Fruit fly (Drosophila melanogaster): ENCODE data around the gene CG32454.
"Not testable (repeated sequence)": the region's sequence is repeated elsewhere in the genome, so short reads cannot be mapped to it uniquely, and the experiment has no call there.

CG32454 gene

DNA sequence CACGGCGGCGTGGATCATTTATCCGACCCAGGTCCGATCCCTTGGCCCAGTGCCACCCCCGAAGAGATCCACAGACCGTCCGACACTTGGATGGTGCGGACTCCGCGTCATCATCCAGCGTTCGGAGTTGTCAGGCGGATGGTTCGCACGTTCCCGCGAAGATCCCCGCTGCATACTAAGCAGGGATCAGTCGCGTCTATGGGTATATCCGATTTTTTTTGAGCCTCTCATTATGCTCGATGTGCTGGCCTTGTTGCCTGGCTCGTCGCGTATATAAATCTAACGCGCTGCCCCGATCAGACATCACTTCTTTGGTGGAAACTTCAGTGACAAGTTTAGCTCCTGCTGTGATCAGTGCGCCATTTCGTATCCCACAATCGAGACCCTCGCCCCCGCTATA is 17.7 kb upstream of the CG32454 start, which contains the start of gene CG11370:
Gene CG11370, plus strand, starts transcription at position 301 of the 400 bp plus-strand sequence.
- no peak for TF ChIP-seq CG8301 (tag; optimal IDR thresholded peaks at IDR 0.05)
- no peak for TF ChIP-seq CG14655 (GFP tag; optimal IDR thresholded peaks at IDR 0.05)
- no peak for TF ChIP-seq Pif1A (GFP tag; optimal IDR thresholded peaks at IDR 0.05)
- no peak for TF ChIP-seq EcR (GFP tag; optimal IDR thresholded peaks at IDR 0.05)
- TF ChIP-seq CG12605 (GFP tag; IDR thresholded peaks at IDR 0.05), result no peak
- TF ChIP-seq CG15710 (tag; optimal IDR thresholded peaks at IDR 0.05), result no peak
- TF ChIP-seq CG8159 (tag; optimal IDR thresholded peaks at IDR 0.05), result no peak
- TF ChIP-seq gl (tag; optimal IDR thresholded peaks at IDR 0.05), result no peak
- TF ChIP-seq fd96Ca (GFP tag; IDR thresholded peaks at IDR 0.05), result no peak
- TF ChIP-seq rn (GFP tag; IDR thresholded peaks at IDR 0.05), result no peak
- no peak for TF ChIP-seq CG13204 (GFP tag; optimal IDR thresholded peaks at IDR 0.05)
- no peak for TF ChIP-seq Pif1B (GFP tag; optimal IDR thresholded peaks at IDR 0.05)
- no peak for TF ChIP-seq CG10348 (GFP tag; IDR thresholded peaks at IDR 0.05)
- no peak for TF ChIP-seq Ets98B (GFP tag; IDR thresholded peaks at IDR 0.05)
- no peak for TF ChIP-seq CG9948 (tag; optimal IDR thresholded peaks at IDR 0.05)

DNA sequence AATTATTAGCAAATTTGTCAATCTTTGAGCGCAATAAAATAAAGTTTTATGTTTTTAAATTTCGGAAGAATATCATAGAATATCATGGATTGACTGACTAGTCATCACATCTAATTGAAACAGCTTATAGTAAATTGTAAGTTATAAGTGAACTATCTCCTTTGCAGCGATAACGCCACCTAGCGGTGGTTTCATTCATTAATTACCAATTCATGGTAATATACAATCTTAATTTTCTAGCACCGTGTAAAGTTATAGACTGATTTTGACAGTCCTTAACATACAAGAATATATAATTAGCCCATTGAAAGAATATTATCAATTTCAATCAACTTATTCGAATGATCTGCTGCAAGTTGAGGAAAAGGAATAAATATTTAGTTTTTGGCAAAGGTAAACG is 16.0 kb upstream of the CG32454 start:
- TF ChIP-seq CG8301 (tag; optimal IDR thresholded peaks at IDR 0.05) (no peak), Pif1A (GFP tag; optimal IDR thresholded peaks at IDR 0.05) (no peak)

DNA sequence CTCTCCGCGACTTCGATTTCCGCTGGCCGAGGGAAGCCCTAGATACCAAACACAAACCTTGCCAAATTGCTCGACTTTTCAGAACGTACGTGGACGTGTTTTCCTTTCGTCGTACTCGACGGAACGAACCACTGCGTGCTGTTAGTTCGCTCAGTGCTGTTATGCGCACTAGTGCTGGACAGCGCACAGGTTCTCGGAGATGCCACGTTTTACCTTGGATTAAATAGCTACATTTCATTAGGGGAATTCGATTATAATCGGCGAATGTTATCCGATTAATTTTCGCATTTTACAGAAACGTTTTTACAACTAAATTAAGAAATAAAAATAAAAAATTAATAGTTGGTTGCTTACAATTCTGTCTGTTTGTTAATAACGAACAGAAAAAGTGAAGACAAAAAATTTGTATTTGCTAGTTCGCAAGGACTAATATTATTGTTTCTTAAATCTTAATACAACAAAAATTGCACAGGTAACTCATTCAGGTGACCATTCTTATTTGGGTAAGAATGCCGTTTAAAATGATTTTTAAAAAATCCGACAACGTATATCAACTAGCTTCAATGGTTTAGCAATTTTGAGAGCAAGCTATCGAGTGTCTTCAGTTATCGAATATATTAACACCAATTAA is 12.3 kb upstream of the CG32454 start, which contains the start of the genes ArfGAP3 and CG32452:
Gene ArfGAP3, minus strand, starts transcription at position 441 of the 631 bp plus-strand sequence.
Gene CG32452, plus strand, starts transcription at position 592 of the 631 bp plus-strand sequence.
- no peak for TF ChIP-seq Snoo (tag; optimal IDR thresholded peaks at IDR 0.05)
- peak; percentile 63 for TF ChIP-seq CG15710 (tag; optimal IDR thresholded peaks at IDR 0.05)
- TF ChIP-seq CG9948 (tag; optimal IDR thresholded peaks at IDR 0.05), result peak; percentile 56
- peak; percentile 61 for TF ChIP-seq CG17806 (tag; optimal IDR thresholded peaks at IDR 0.05)
- no peak for TF ChIP-seq CG13204 (GFP tag; optimal IDR thresholded peaks at IDR 0.05)
- TF ChIP-seq CG8301 (tag; optimal IDR thresholded peaks at IDR 0.05), result no peak
- TF ChIP-seq gl (tag; optimal IDR thresholded peaks at IDR 0.05), result no peak
- no peak for TF ChIP-seq Pif1A (GFP tag; optimal IDR thresholded peaks at IDR 0.05)
- TF ChIP-seq CG34367 (tag; optimal IDR thresholded peaks at IDR 0.05), result peak; percentile 37
- peak; percentile 62 for TF ChIP-seq CG8159 (tag; optimal IDR thresholded peaks at IDR 0.05)
- peak; percentile 77 for TF ChIP-seq Ets98B (GFP tag; IDR thresholded peaks at IDR 0.05)
- TF ChIP-seq Pif1B (GFP tag; optimal IDR thresholded peaks at IDR 0.05), result peak; percentile 33
- peak; percentile 78 for TF ChIP-seq CG32121 (GFP tag; IDR thresholded peaks at IDR 0.05)
- TF ChIP-seq CG14655 (GFP tag; optimal IDR thresholded peaks at IDR 0.05), result no peak
- peak; percentile 50; the same call in 1 of the 2 replicates for TF ChIP-seq rn (GFP tag; IDR thresholded peaks at IDR 0.05)
- TF ChIP-seq CG4496 (GFP tag; IDR thresholded peaks at IDR 0.05), result peak; percentile 74

DNA sequence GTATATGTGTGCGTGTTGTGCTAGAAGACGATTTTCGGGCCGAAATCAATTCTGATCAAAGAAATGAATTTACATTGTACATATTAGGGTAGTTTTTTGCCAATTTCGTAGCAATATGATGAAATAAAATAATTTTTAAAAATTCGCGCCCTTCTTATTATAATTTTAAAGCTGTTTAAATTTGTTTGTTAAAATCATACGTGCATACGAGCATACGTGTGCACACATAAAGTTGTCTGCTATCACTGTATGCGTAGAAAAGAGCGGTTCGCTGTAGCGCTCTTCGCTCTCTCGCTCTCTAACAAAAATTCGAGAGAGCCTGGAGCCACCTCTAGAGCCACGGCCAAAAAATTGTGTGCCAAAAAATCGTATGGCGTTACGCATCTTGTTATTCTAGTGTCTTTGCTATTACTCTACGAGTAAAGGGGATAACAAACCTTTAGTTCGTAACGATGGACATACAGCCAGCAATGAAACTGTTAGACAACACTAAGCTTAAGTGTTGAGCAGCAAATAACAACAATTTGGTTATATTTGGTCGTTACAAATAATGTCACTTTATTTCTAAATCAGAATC is 8.8 kb upstream of the CG32454 start, which contains the start of gene mael:
Gene mael, plus strand, starts transcription at position 510 of the 577 bp plus-strand sequence.
- not testable (repeated sequence) for TF ChIP-seq CG12605, CG32121, fd96Ca (GFP tag; IDR thresholded peaks at IDR 0.05)

DNA sequence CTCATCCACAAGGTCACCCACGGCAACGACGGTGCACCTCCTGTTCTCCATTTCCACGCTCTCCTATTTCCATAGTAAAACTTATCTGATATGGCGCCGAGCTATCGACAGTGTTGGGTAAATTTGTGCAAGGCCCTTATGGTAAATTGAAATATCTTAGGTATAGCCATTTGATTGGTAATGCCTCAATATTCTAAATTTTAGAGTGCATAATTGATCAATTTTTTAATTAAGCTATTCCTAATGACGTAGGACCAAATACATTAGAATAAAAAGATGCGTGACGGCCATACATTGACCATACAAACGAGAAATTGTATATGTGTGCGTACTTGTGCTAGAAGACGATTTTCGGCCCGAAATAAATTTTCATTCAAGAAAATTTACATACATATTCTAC is 7.6 kb upstream of the CG32454 start, which contains the start of gene CG14451:
Gene CG14451, minus strand, starts transcription at position 101 of the 400 bp plus-strand sequence.
- no peak for TF ChIP-seq D1 (tag; optimal IDR thresholded peaks at IDR 0.05)
- TF ChIP-seq fd96Ca (GFP tag; IDR thresholded peaks at IDR 0.05), result no peak
- TF ChIP-seq CG12605 (GFP tag; IDR thresholded peaks at IDR 0.05), result no peak
- no peak for TF ChIP-seq CG4496 (GFP tag; IDR thresholded peaks at IDR 0.05)
- TF ChIP-seq CG17806 (tag; optimal IDR thresholded peaks at IDR 0.05), result no peak
- TF ChIP-seq CG14655 (GFP tag; optimal IDR thresholded peaks at IDR 0.05), result no peak
- TF ChIP-seq CG32121 (GFP tag; IDR thresholded peaks at IDR 0.05), result no peak
- no peak for TF ChIP-seq CG13204 (GFP tag; optimal IDR thresholded peaks at IDR 0.05)
- TF ChIP-seq EcR (GFP tag; optimal IDR thresholded peaks at IDR 0.05), result no peak
- no peak for TF ChIP-seq Pif1A (GFP tag; optimal IDR thresholded peaks at IDR 0.05)

DNA sequence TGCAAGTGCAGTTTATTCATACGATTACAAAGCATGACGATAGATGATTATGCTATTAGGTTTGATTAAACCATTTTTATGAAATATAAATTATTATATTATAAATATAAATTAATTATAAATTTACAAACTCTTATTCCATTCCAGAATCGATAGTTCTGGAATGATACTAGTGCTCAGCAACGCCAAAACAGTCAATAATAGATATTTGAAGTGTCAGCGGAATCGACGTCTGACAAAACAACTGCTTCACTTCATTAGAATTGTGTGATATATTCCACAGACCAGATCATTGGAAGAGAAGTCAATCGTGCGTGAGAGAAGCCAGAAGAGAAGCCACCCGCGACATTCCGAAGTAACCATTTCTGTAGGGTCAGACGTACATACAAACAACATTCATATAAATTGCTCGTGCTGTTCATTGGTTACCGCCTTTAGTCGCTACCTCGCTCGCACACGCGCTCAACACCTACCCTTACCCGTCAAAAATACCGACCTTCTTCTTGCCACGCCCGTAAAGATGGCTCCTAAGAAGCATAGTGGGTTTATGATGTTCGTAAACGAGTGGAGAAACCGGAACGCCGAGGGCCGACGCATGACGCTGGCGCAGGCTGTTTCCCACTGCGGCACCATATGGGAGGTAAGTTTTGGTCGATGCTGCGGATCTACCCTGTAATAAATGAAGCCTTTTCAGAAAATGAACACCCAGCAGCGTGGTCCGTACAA is 5.4 kb upstream of the CG32454 start:
- TF ChIP-seq EcR (GFP tag; optimal IDR thresholded peaks at IDR 0.05) (no peak), CG8159 (tag; optimal IDR thresholded peaks at IDR 0.05) (no peak), CG9948 (tag; optimal IDR thresholded peaks at IDR 0.05) (no peak), Snoo (tag; optimal IDR thresholded peaks at IDR 0.05) (no peak)

Data from whole organism, pupa.